Worm (Caenorhabditis elegans): ENCODE data around the gene aptf-2.

Gene aptf-2

ce11 chrIV:13369120-13369842 lies 46.6 kb downstream of the aptf-2 start, which contains the start of gene agt-1 (continued):
- TF ChIP-seq mdt-29 (GFP tag; IDR thresholded peaks at IDR 0.05) (0 out of 2 replicates have a peak, but pooled peaks have one; percentile 44), mxl-2 (GFP tag; conservative IDR thresholded peaks at IDR 0.05) (no peak), lsy-2 (tag; optimal IDR thresholded peaks at IDR 0.05) (no peak), ceh-82 (tag; optimal IDR thresholded peaks at IDR 0.05) (no peak), lin-38 (GFP tag; IDR thresholded peaks at IDR 0.05) (no peak), snpc-1.2 (GFP tag; IDR thresholded peaks at IDR 0.05) (peak; percentile 60), ceh-32 (tag; optimal IDR thresholded peaks at IDR 0.05; ENCODE audit: poor library complexity) (no peak), ces-1 (GFP tag; optimal IDR thresholded peaks at IDR 0.05) (no peak), ztf-11 (tag; optimal IDR thresholded peaks at IDR 0.05) (no peak), dve-1 (tag; optimal IDR thresholded peaks at IDR 0.05; ENCODE audit: insufficient read depth) (no peak), mxl-3 (GFP tag; optimal IDR thresholded peaks at IDR 0.05) (no peak), snpc-4 (tag; optimal IDR thresholded peaks at IDR 0.05) (no peak), vab-7 (GFP tag; IDR thresholded peaks at IDR 0.05) (no peak), fkh-10 (GFP tag; optimal IDR thresholded peaks at IDR 0.05) (no peak), lin-13 (GFP tag; optimal IDR thresholded peaks at IDR 0.05) (no peak), nhr-11 (tag; optimal IDR thresholded peaks at IDR 0.05) (no peak), pha-4 (GFP tag; IDR thresholded peaks at IDR 0.05) (no peak; the same call in 1 of the 2 replicates), pha-4 (tag; optimal IDR thresholded peaks at IDR 0.05) (no peak), nhr-41 (GFP tag; IDR thresholded peaks at IDR 0.05) (no peak), mes-2 (tag; optimal IDR thresholded peaks at IDR 0.05; ENCODE audit: poor library complexity, severe bottlenecking) (no peak), zip-11 (GFP tag; IDR thresholded peaks at IDR 0.05) (no peak), madf-9 (GFP tag; conservative IDR thresholded peaks at IDR 0.05) (no peak), zfp-3 (GFP tag; conservative IDR thresholded peaks at IDR 0.05) (no peak), unc-39 (tag; optimal IDR thresholded peaks at IDR 0.05) (no peak), hmg-1.1 (GFP tag; IDR thresholded peaks at IDR 0.05) (no peak), dmd-8 (GFP tag; IDR thresholded peaks at IDR 0.05) (0 out of 2 replicates have a peak, but pooled peaks have one; percentile 19), D1046.2 (GFP tag; IDR thresholded peaks at IDR 0.05) (no peak), ceh-44 (GFP tag; IDR thresholded peaks at IDR 0.05) (no peak), F26F4.8 (GFP tag; conservative IDR thresholded peaks at IDR 0.05) (no peak)

- peak; percentile 79 for TF ChIP-seq aha-1 (tag)
- no peak for TF ChIP-seq nhr-41 (GFP tag; IDR thresholded peaks at IDR 0.05)
- no peak for TF ChIP-seq ceh-44 (GFP tag; IDR thresholded peaks at IDR 0.05)
- TF ChIP-seq nhr-42 (GFP tag; IDR thresholded peaks at IDR 0.05): no peak
- no peak for TF ChIP-seq spr-1 (tag; optimal IDR thresholded peaks at IDR 0.05)
- no peak for TF ChIP-seq lin-29 (GFP tag; IDR thresholded peaks at IDR 0.05)
- TF ChIP-seq nhr-76 (tag; optimal IDR thresholded peaks at IDR 0.05): no peak
- TF ChIP-seq R02D3.7 (tag; optimal IDR thresholded peaks at IDR 0.05): no peak
Measured at ce11 chrIV:13364869-13365268, 51.0 kb downstream of the aptf-2 start, which contains the start of gene srsx-25. Gene srsx-25 (plus strand): TSS chrIV:13365169.

All from whole organism, L4 larva.